Fruit fly (Drosophila melanogaster) whole organism, embryonic: ENCODE results near the gene CstF50.

ENCODE experiments used
- Abd-B ChIP-seq: fragments of 200-800 bp; sonication (Bioruptor generic); optimal IDR thresholded peaks from 2 replicates; lab custom pipeline; 2018; ENCODE audit warnings: missing biosample characterization, mild to moderate bottlenecking, missing genetic modification characterization, moderate library complexity
- CG11398 ChIP-seq: fragments of 200-800 bp; sonication (Bioruptor generic); optimal IDR thresholded peaks from 2 replicates; lab custom pipeline; 2016; ENCODE audit warnings: missing biosample characterization, missing genetic modification characterization
- CG11504 ChIP-seq: fragments of 200-800 bp; sonication (Bioruptor generic); optimal IDR thresholded peaks from 3 replicates; lab custom pipeline; 2019; ENCODE audit warnings: missing biosample characterization, mild to moderate bottlenecking, missing genetic modification characterization, moderate library complexity
- CG11560 ChIP-seq: fragments of 200-800 bp; sonication (Bioruptor generic); IDR thresholded peaks from 3 replicates; pipeline ENCODE4 v1.3.6; 2022; ENCODE audit warnings: missing biosample characterization, missing genetic modification characterization
- CG11696 ChIP-seq: fragments of 200-800 bp; sonication (Bioruptor generic); IDR thresholded peaks from 2 replicates; pipeline ENCODE4 v1.3.6; 2022; ENCODE audit warnings: missing biosample characterization, missing genetic modification characterization
- CG11723 ChIP-seq: fragments of 200-800 bp; sonication (Bioruptor generic); optimal IDR thresholded peaks from 2 replicates; lab custom pipeline; 2017; ENCODE audit warnings: missing biosample characterization, mild to moderate bottlenecking, missing genetic modification characterization
- CG12299 ChIP-seq: fragments of 200-800 bp; sonication (Bioruptor generic); optimal IDR thresholded peaks from 2 replicates; lab custom pipeline; 2018; ENCODE audit warnings: missing biosample characterization, mild to moderate bottlenecking, missing genetic modification characterization
- CG15073 ChIP-seq: fragments of 200-800 bp; sonication (Bioruptor generic); optimal IDR thresholded peaks from 2 replicates; lab custom pipeline; 2016; ENCODE audit warnings: missing biosample characterization, missing genetic modification characterization
- CG17568 ChIP-seq: fragments of 200-800 bp; sonication (Bioruptor generic); optimal IDR thresholded peaks from 2 replicates; lab custom pipeline; 2018; ENCODE audit warnings: missing biosample characterization, mild to moderate bottlenecking, missing genetic modification characterization, moderate library complexity
- CG18764 ChIP-seq: fragments of 200-800 bp; sonication (Bioruptor generic); optimal IDR thresholded peaks from 3 replicates; lab custom pipeline; 2016; ENCODE audit warnings: missing biosample characterization, missing genetic modification characterization
- CG2678 ChIP-seq: fragments of 200-800 bp; sonication (Bioruptor generic); optimal IDR thresholded peaks from 3 replicates; lab custom pipeline; 2019; ENCODE audit warnings: missing biosample characterization, mild to moderate bottlenecking, missing genetic modification characterization, moderate library complexity
- CG31224 ChIP-seq: fragments of 200-800 bp; sonication (Bioruptor generic); IDR thresholded peaks from 2 replicates; pipeline ENCODE4 v1.3.6; 2022; ENCODE audit warnings: missing biosample characterization, missing genetic modification characterization
- CG4282 ChIP-seq: fragments of 200-800 bp; sonication (Bioruptor generic); optimal IDR thresholded peaks from 2 replicates; lab custom pipeline; 2016; ENCODE audit warnings: missing biosample characterization, missing genetic modification characterization
- CG4424 ChIP-seq: fragments of 200-800 bp; sonication (Bioruptor generic); optimal IDR thresholded peaks from 3 replicates; lab custom pipeline; 2016; ENCODE audit warnings: missing biosample characterization, missing genetic modification characterization
- CG5180 ChIP-seq: fragments of 200-800 bp; sonication (Bioruptor generic); optimal IDR thresholded peaks from 3 replicates; lab custom pipeline; 2017; ENCODE audit warnings: missing biosample characterization, missing genetic modification characterization, mild to moderate bottlenecking, moderate library complexity, missing genetic modification reagents
- CG8944 ChIP-seq: fragments of 200-800 bp; sonication (Bioruptor generic); optimal IDR thresholded peaks from 3 replicates; lab custom pipeline; 2016; ENCODE audit warnings: missing biosample characterization, missing genetic modification characterization
- CG9797 ChIP-seq: fragments of 200-800 bp; sonication (Bioruptor generic); optimal IDR thresholded peaks from 3 replicates; lab custom pipeline; 2018; ENCODE audit warnings: missing biosample characterization, mild to moderate bottlenecking, missing genetic modification characterization
- CTCF ChIP-seq: fragments of 200-800 bp; sonication (Bioruptor generic); optimal IDR thresholded peaks from 2 replicates; lab custom pipeline; 2017; ENCODE audit warnings: missing biosample characterization, mild to moderate bottlenecking, missing genetic modification characterization, moderate library complexity
- Dfd ChIP-seq, 2 experiments: fragments of >200 bp; optimal IDR thresholded peaks; 2 replicates each; lab custom pipeline; 2017; ENCODE audit warnings: missing biosample characterization in 2 of 2, missing genetic modification characterization in 2 of 2
- Doc2 ChIP-seq: fragments of 200-800 bp; sonication (Bioruptor generic); IDR thresholded peaks from 2 replicates; pipeline ENCODE4 v1.3.6; 2022; ENCODE audit warnings: missing biosample characterization, missing genetic modification characterization
- Doc3 ChIP-seq: fragments of 200-800 bp; sonication (Bioruptor generic); IDR thresholded peaks from 3 replicates; pipeline ENCODE4 v1.3.6; 2022; ENCODE audit warnings: missing biosample characterization, missing genetic modification characterization; ENCODE audit not compliant: partially characterized antibody
- Eip74EF ChIP-seq, 2 experiments: fragments of 200-800 bp in 1 of 2; fragments of >200 bp in 1 of 2; sonication (Bioruptor generic) in 1 of 2; optimal IDR thresholded peaks; 2 replicates each; lab custom pipeline; 2017 to 2019; ENCODE audit warnings: missing biosample characterization in 2 of 2, missing genetic modification characterization in 2 of 2, mild to moderate bottlenecking in 1 of 2, moderate library complexity in 1 of 2
- Hmr ChIP-seq: fragments of 200-800 bp; sonication (Bioruptor generic); optimal IDR thresholded peaks from 3 replicates; lab custom pipeline; 2017; ENCODE audit warnings: mild to moderate bottlenecking, missing biosample characterization, missing genetic modification reagents, missing genetic modification characterization
- MBD-R2 ChIP-seq: fragments of 200-800 bp; sonication (Bioruptor generic); IDR thresholded peaks from 2 replicates; pipeline ENCODE4 v1.3.6; 2022; ENCODE audit warnings: missing biosample characterization, missing genetic modification characterization
- Meics ChIP-seq: fragments of 200-800 bp; sonication (Bioruptor generic); optimal IDR thresholded peaks from 2 replicates; lab custom pipeline; 2017; ENCODE audit warnings: missing biosample characterization, mild to moderate bottlenecking, missing genetic modification characterization
- Mrtf ChIP-seq: fragments of 200-800 bp; sonication (Bioruptor generic); IDR thresholded peaks from 3 replicates; pipeline ENCODE4 v1.3.6; 2022; ENCODE audit warnings: missing biosample characterization, missing genetic modification characterization
- Oaz ChIP-seq: fragments of 200-800 bp; sonication (Bioruptor generic); IDR thresholded peaks from 2 replicates; pipeline ENCODE4 v1.3.6; 2022; ENCODE audit warnings: missing biosample characterization, missing genetic modification characterization
- Opbp ChIP-seq: fragments of 200-800 bp; sonication (Bioruptor generic); IDR thresholded peaks from 3 replicates; pipeline ENCODE4 v1.3.6; 2022; ENCODE audit warnings: missing biosample characterization, missing genetic modification characterization; ENCODE audit not compliant: partially characterized antibody
- ase ChIP-seq: fragments of 200-800 bp; sonication (Bioruptor generic); IDR thresholded peaks from 3 replicates; pipeline ENCODE4 v1.3.6; 2022; ENCODE audit warnings: missing biosample characterization, missing genetic modification characterization
- ato ChIP-seq: fragments of 200-800 bp; sonication (Bioruptor generic); IDR thresholded peaks from 2 replicates; pipeline ENCODE4 v1.3.6; 2022; ENCODE audit warnings: missing biosample characterization, missing genetic modification characterization; ENCODE audit not compliant: partially characterized antibody
- bbx ChIP-seq: fragments of 200-800 bp; sonication (Bioruptor generic); IDR thresholded peaks from 2 replicates; pipeline ENCODE4 v1.3.6; 2022; ENCODE audit warnings: missing biosample characterization, missing genetic modification characterization; ENCODE audit not compliant: partially characterized antibody
- ems ChIP-seq: fragments of 200-800 bp; sonication (Bioruptor generic); optimal IDR thresholded peaks from 3 replicates; lab custom pipeline; 2016; ENCODE audit warnings: missing biosample characterization, missing genetic modification characterization
- ewg ChIP-seq: fragments of 200-800 bp; sonication (Bioruptor generic); optimal IDR thresholded peaks from 3 replicates; lab custom pipeline; 2017; ENCODE audit warnings: mild to moderate bottlenecking, missing biosample characterization, missing genetic modification reagents, missing genetic modification characterization
- exex ChIP-seq: fragments of 200-800 bp; sonication (Bioruptor generic); optimal IDR thresholded peaks from 4 replicates; lab custom pipeline; 2018; ENCODE audit warnings: missing biosample characterization, mild to moderate bottlenecking, missing genetic modification characterization, moderate library complexity
- gfzf ChIP-seq: fragments of 200-800 bp; sonication (Bioruptor generic); optimal IDR thresholded peaks from 2 replicates; lab custom pipeline; 2016; ENCODE audit warnings: missing biosample characterization, mild to moderate bottlenecking, missing genetic modification characterization, moderate library complexity
- hkb ChIP-seq, 2 experiments: fragments of 200-800 bp in 1 of 2; fragments of >200 bp in 1 of 2; sonication (Bioruptor generic) in 1 of 2; IDR thresholded peaks in 1 of 2; optimal IDR thresholded peaks in 1 of 2; 2 replicates each; pipeline versions ENCODE4 v1.3.6 to Lab custom; 2017 to 2022; ENCODE audit warnings: missing biosample characterization in 1 of 2, missing genetic modification characterization in 1 of 2
- inv ChIP-seq: fragments of 200-800 bp; sonication (Bioruptor generic); IDR thresholded peaks from 2 replicates; pipeline ENCODE4 v1.3.6; 2022; ENCODE audit warnings: missing biosample characterization, missing genetic modification characterization; ENCODE audit not compliant: partially characterized antibody
- kay ChIP-seq: fragments of 200-800 bp; sonication (Bioruptor generic); optimal IDR thresholded peaks from 2 replicates; lab custom pipeline; 2016; ENCODE audit warnings: missing biosample characterization, missing genetic modification characterization
- lola ChIP-seq, 3 experiments: fragments of >200 bp in 2 of 3; fragments of 200-800 bp in 1 of 3; sonication (Bioruptor generic) in 1 of 3; optimal IDR thresholded peaks; 2 replicates each; lab custom pipeline; 2017 to 2019; ENCODE audit warnings: missing biosample characterization in 3 of 3, missing genetic modification characterization in 3 of 3, mild to moderate bottlenecking in 1 of 3, moderate library complexity in 1 of 3
- phol ChIP-seq: fragments of 200-800 bp; sonication (Bioruptor generic); optimal IDR thresholded peaks from 3 replicates; lab custom pipeline; 2018; ENCODE audit warnings: missing biosample characterization, mild to moderate bottlenecking, missing genetic modification characterization, moderate library complexity
- pzg ChIP-seq: fragments of 200-800 bp; sonication (Bioruptor generic); optimal IDR thresholded peaks from 3 replicates; lab custom pipeline; 2018; ENCODE audit warnings: missing biosample characterization, mild to moderate bottlenecking, missing genetic modification characterization, moderate library complexity
- repo ChIP-seq: fragments of 200-800 bp; sonication (Bioruptor generic); optimal IDR thresholded peaks from 2 replicates; lab custom pipeline; 2016; ENCODE audit warnings: missing biosample characterization, missing genetic modification characterization
- ro ChIP-seq: fragments of 200-800 bp; sonication (Bioruptor generic); IDR thresholded peaks from 2 replicates; pipeline ENCODE4 v1.3.6; 2022; ENCODE audit warnings: missing biosample characterization, missing genetic modification characterization
- run ChIP-seq: fragments of 200-800 bp; sonication (Bioruptor generic); optimal IDR thresholded peaks from 3 replicates; lab custom pipeline; 2018; ENCODE audit warnings: missing biosample characterization, mild to moderate bottlenecking, missing genetic modification characterization
- salm ChIP-seq: fragments of 200-800 bp; sonication (Bioruptor generic); optimal IDR thresholded peaks from 2 replicates; lab custom pipeline; 2018; ENCODE audit warnings: missing biosample characterization, mild to moderate bottlenecking, missing genetic modification characterization
- sd ChIP-seq: fragments of 200-800 bp; sonication (Bioruptor generic); optimal IDR thresholded peaks from 3 replicates; lab custom pipeline; 2018; ENCODE audit warnings: missing biosample characterization, mild to moderate bottlenecking, missing genetic modification characterization, moderate library complexity
- sens ChIP-seq: fragments of 200-800 bp; sonication (Bioruptor generic); peaks from one replicate; lab custom pipeline; 2016; ENCODE audit warnings: missing biosample characterization, missing genetic modification characterization
- sr ChIP-seq: fragments of 200-800 bp; sonication (Bioruptor generic); IDR thresholded peaks from 3 replicates; pipeline ENCODE4 v1.3.6; 2022; ENCODE audit warnings: missing biosample characterization, missing genetic modification characterization
- unpg ChIP-seq: fragments of 200-800 bp; sonication (Bioruptor generic); optimal IDR thresholded peaks from 3 replicates; lab custom pipeline; 2018; ENCODE audit warnings: missing biosample characterization, mild to moderate bottlenecking, missing genetic modification characterization, moderate library complexity
- wdn ChIP-seq: fragments of 200-800 bp; sonication (Bioruptor generic); IDR thresholded peaks from 2 replicates; pipeline ENCODE4 v1.3.6; 2022; ENCODE audit warnings: missing biosample characterization, missing genetic modification characterization
- wek ChIP-seq: fragments of 200-800 bp; sonication (Bioruptor generic); optimal IDR thresholded peaks from 3 replicates; lab custom pipeline; 2018; ENCODE audit warnings: missing biosample characterization, mild to moderate bottlenecking, missing genetic modification characterization, moderate library complexity

The CstF50 gene

dm6 chr3R:31709142-31709541 lies 27.6 kb downstream of the CstF50 start (continued):
- TF ChIP-seq CG2678 (peak; percentile 37), ato (no peak), ase (peak; percentile 34; the same call in 1 of the 3 replicates), pzg (no peak), CG5180 (no peak), ewg (GFP tag; lab: Kevin White, UChicago) (no peak), Mrtf (GFP tag; lab: Robert Waterston, UW) (no peak), bbx (GFP tag; lab: Robert Waterston, UW) (no peak), Meics (GFP tag; lab: Kevin White, UChicago) (peak; percentile 30), run (no peak), CG4282 (GFP tag; lab: Kevin White, UChicago) (no peak), gfzf (GFP tag; lab: Kevin White, UChicago) (no peak), CG15073 (GFP tag; lab: Kevin White, UChicago) (no peak), Doc2 (GFP tag; lab: Robert Waterston, UW) (no peak), Opbp (no peak), CG11696 (GFP tag; lab: Robert Waterston, UW) (peak; percentile 29; the same call in 1 of the 2 replicates), CG17568 (GFP tag; lab: Kevin White, UChicago) (no peak), Hmr (GFP tag; lab: Kevin White, UChicago) (no peak), lola (GFP tag; optimal IDR thresholded peaks at IDR 0.05; lab: Kevin White, UChicago) (no peak), CG11398 (GFP tag; lab: Kevin White, UChicago) (no peak), wek (no peak), CG11723 (GFP tag; lab: Kevin White, UChicago) (no peak), inv (GFP tag; lab: Robert Waterston, UW) (no peak), Doc3 (GFP tag; lab: Robert Waterston, UW) (no peak), CG9797 (GFP tag; lab: Kevin White, UChicago) (no peak), CG11560 (no peak), CG8944 (no peak), repo (no peak), sens (GFP tag; lab: Kevin White, UChicago) (peak; percentile 84), Eip74EF (GFP tag; optimal IDR thresholded peaks at IDR 0.05; lab: Kevin White, UChicago) (no peak), Oaz (GFP tag; lab: Robert Waterston, UW) (no peak), wdn (no peak), hkb (optimal IDR thresholded peaks at IDR 0.05; lab: Kevin White, UChicago) (no peak), hkb (GFP tag; IDR thresholded peaks at IDR 0.05; lab: Robert Waterston, UW) (peak; percentile 32; the same call in 1 of the 2 replicates), Dfd (GFP tag; optimal IDR thresholded peaks at IDR 0.05; lab: Kevin White, UChicago) (no peak), Abd-B (GFP tag; lab: Kevin White, UChicago) (no peak), CG18764 (GFP tag; lab: Kevin White, UChicago) (no peak), phol (tag; lab: Kevin White, UChicago) (peak; percentile 23), sd (no peak), exex (tag; lab: Kevin White, UChicago) (no peak), MBD-R2 (GFP tag; lab: Robert Waterston, UW) (no peak), CTCF (no peak), CG11504 (tag; lab: Kevin White, UChicago) (peak; percentile 55), kay (no peak), sr (GFP tag; lab: Robert Waterston, UW) (peak; percentile 69; the same call in 2 of the 3 replicates), ro (GFP tag; lab: Robert Waterston, UW) (no peak), unpg (GFP tag; lab: Kevin White, UChicago) (no peak), CG4424 (peak; percentile 43), ems (GFP tag; lab: Kevin White, UChicago) (no peak), CG12299 (no peak), CG31224 (GFP tag; lab: Robert Waterston, UW) (no peak), salm (tag; lab: Kevin White, UChicago) (no peak)
